Fruit fly (Drosophila melanogaster) whole organism, prepupa: ENCODE results near the gene SdhBL.
A peak's percentile ranks its signal among the peaks of the same experiment; 100 is the strongest.

Experiments used
- Blimp-1 ChIP-seq: fragments of 200-800 bp; sonication (Bioruptor generic); optimal IDR thresholded peaks from 3 replicates; lab custom pipeline; 2017; ENCODE audit warnings: missing biosample characterization, missing genetic modification characterization, mild to moderate bottlenecking, moderate library complexity, missing genetic modification reagents
- CG10669 ChIP-seq: fragments of 200-800 bp; sonication (Bioruptor generic); optimal IDR thresholded peaks from 3 replicates; lab custom pipeline; 2018; ENCODE audit warnings: missing biosample characterization, mild to moderate bottlenecking, missing genetic modification characterization, moderate library complexity
- CG11762 ChIP-seq: fragments of 200-800 bp; sonication (Bioruptor generic); optimal IDR thresholded peaks from 3 replicates; lab custom pipeline; 2016; ENCODE audit warnings: missing biosample characterization, missing genetic modification characterization; ENCODE audit not compliant: insufficient read depth
- CG15336 ChIP-seq: fragments of 200-800 bp; sonication (Bioruptor generic); IDR thresholded peaks from 2 replicates; pipeline ENCODE4 v1.3.6; 2022; ENCODE audit warnings: missing biosample characterization, missing genetic modification characterization
- CG16779 ChIP-seq: fragments of 200-800 bp; sonication (Bioruptor generic); optimal IDR thresholded peaks from 3 replicates; lab custom pipeline; 2017; ENCODE audit warnings: missing biosample characterization, mild to moderate bottlenecking, missing genetic modification characterization
- CG31627 ChIP-seq: fragments of 200-800 bp; sonication (Bioruptor generic); optimal IDR thresholded peaks from 3 replicates; lab custom pipeline; 2016; ENCODE audit warnings: missing biosample characterization, missing genetic modification characterization
- CG32006 ChIP-seq: fragments of 200-800 bp; sonication (Bioruptor generic); optimal IDR thresholded peaks from 3 replicates; lab custom pipeline; 2017; ENCODE audit warnings: missing biosample characterization, mild to moderate bottlenecking, missing genetic modification characterization
- CG34406 ChIP-seq: fragments of 200-800 bp; sonication (Bioruptor generic); optimal IDR thresholded peaks from 3 replicates; lab custom pipeline; 2016; ENCODE audit warnings: missing biosample characterization, missing genetic modification characterization
- CG3919 ChIP-seq: fragments of 200-800 bp; sonication (Bioruptor generic); optimal IDR thresholded peaks from 3 replicates; lab custom pipeline; 2016; ENCODE audit warnings: missing biosample characterization, missing genetic modification characterization
- CG4318 ChIP-seq: fragments of 200-800 bp; sonication (Bioruptor generic); optimal IDR thresholded peaks from 3 replicates; lab custom pipeline; 2017; ENCODE audit warnings: missing biosample characterization, mild to moderate bottlenecking, missing genetic modification characterization
- CG6163 ChIP-seq: fragments of 200-800 bp; sonication (Bioruptor generic); IDR thresholded peaks from 3 replicates; pipeline ENCODE4 v1.3.6; 2022; ENCODE audit warnings: missing biosample characterization, missing genetic modification characterization
- CG6808 ChIP-seq: fragments of 200-800 bp; sonication (Bioruptor generic); optimal IDR thresholded peaks from 3 replicates; lab custom pipeline; 2017; ENCODE audit warnings: missing biosample characterization, missing genetic modification characterization, mild to moderate bottlenecking, moderate library complexity, missing genetic modification reagents
- CG7368 ChIP-seq: fragments of 200-800 bp; sonication (Bioruptor generic); optimal IDR thresholded peaks from 3 replicates; lab custom pipeline; 2016; ENCODE audit warnings: missing biosample characterization, missing genetic modification characterization
- CG8119 ChIP-seq: fragments of 200-800 bp; sonication (Bioruptor generic); IDR thresholded peaks from 3 replicates; pipeline ENCODE4 v1.3.6; 2022; ENCODE audit warnings: missing biosample characterization, missing genetic modification characterization
- CG8319 ChIP-seq: fragments of 200-800 bp; sonication (Bioruptor generic); optimal IDR thresholded peaks from 3 replicates; lab custom pipeline; 2016; ENCODE audit warnings: missing biosample characterization, missing genetic modification characterization
- CG8632 ChIP-seq: fragments of 200-800 bp; sonication (Bioruptor generic); optimal IDR thresholded peaks from 3 replicates; lab custom pipeline; 2016; ENCODE audit warnings: missing biosample characterization, missing genetic modification characterization
- Eip78C ChIP-seq: fragments of 200-800 bp; sonication (Bioruptor generic); peaks from one replicate; lab custom pipeline; 2016; ENCODE audit warnings: missing biosample characterization, missing genetic modification characterization
- Ets21C ChIP-seq: fragments of 200-800 bp; sonication (Bioruptor generic); optimal IDR thresholded peaks from 3 replicates; lab custom pipeline; 2016; ENCODE audit warnings: missing biosample characterization, missing genetic modification characterization
- Ets96B ChIP-seq: fragments of 200-800 bp; optimal IDR thresholded peaks from 2 replicates; lab custom pipeline; 2019; ENCODE audit warnings: missing biosample characterization, mild to moderate bottlenecking, missing genetic modification characterization, moderate library complexity
- Gug ChIP-seq: fragments of 200-800 bp; sonication (Bioruptor generic); IDR thresholded peaks from 2 replicates; pipeline ENCODE4 v1.3.6; 2022; ENCODE audit warnings: missing biosample characterization, missing genetic modification characterization
- Hr38 ChIP-seq: sonication (Bioruptor generic); optimal IDR thresholded peaks from 2 replicates; lab custom pipeline; 2016; ENCODE audit warnings: missing biosample characterization, missing genetic modification characterization
- Hr4 ChIP-seq: fragments of 200-800 bp; sonication (Bioruptor generic); optimal IDR thresholded peaks from 3 replicates; lab custom pipeline; 2016; ENCODE audit warnings: missing biosample characterization, missing genetic modification characterization
- Lpt ChIP-seq: fragments of 200-800 bp; sonication (Bioruptor generic); optimal IDR thresholded peaks from 3 replicates; lab custom pipeline; 2016; ENCODE audit warnings: missing biosample characterization, missing genetic modification characterization
- Met ChIP-seq: fragments of 200-800 bp; sonication (Bioruptor generic); optimal IDR thresholded peaks from 3 replicates; lab custom pipeline; 2016; ENCODE audit warnings: missing biosample characterization, missing genetic modification characterization
- OdsH ChIP-seq: fragments of 200-800 bp; sonication (Bioruptor generic); optimal IDR thresholded peaks from 3 replicates; lab custom pipeline; 2016; ENCODE audit warnings: missing biosample characterization, missing genetic modification characterization
- Sox15 ChIP-seq: fragments of 200-800 bp; sonication (Bioruptor generic); optimal IDR thresholded peaks from 3 replicates; lab custom pipeline; 2016; ENCODE audit warnings: missing biosample characterization, missing genetic modification characterization
- acj6 ChIP-seq: fragments of 200-800 bp; sonication (Bioruptor generic); optimal IDR thresholded peaks from 3 replicates; lab custom pipeline; 2016; ENCODE audit warnings: missing biosample characterization, missing genetic modification characterization
- dac ChIP-seq: fragments of 200-800 bp; sonication (Bioruptor generic); optimal IDR thresholded peaks from 2 replicates; lab custom pipeline; 2017; ENCODE audit warnings: missing biosample characterization, mild to moderate bottlenecking, missing genetic modification characterization
- dsx ChIP-seq: fragments of 200-800 bp; optimal IDR thresholded peaks from 3 replicates; lab custom pipeline; 2019; ENCODE audit warnings: missing biosample characterization, mild to moderate bottlenecking, missing genetic modification characterization, moderate library complexity; ENCODE audit not compliant: poor library complexity, severe bottlenecking
- eg ChIP-seq: fragments of 200-800 bp; sonication (Bioruptor generic); IDR thresholded peaks from 3 replicates; pipeline ENCODE4 v1.3.6; 2022; ENCODE audit warnings: missing biosample characterization, missing genetic modification characterization
- esn ChIP-seq: fragments of 200-800 bp; sonication (Bioruptor generic); optimal IDR thresholded peaks from 2 replicates; lab custom pipeline; 2016; ENCODE audit warnings: missing biosample characterization, mild to moderate bottlenecking, missing genetic modification characterization, moderate library complexity
- fd59A ChIP-seq: fragments of 200-800 bp; sonication (Bioruptor generic); optimal IDR thresholded peaks from 2 replicates; lab custom pipeline; 2017; ENCODE audit warnings: missing biosample characterization, mild to moderate bottlenecking, missing genetic modification characterization, missing genetic modification reagents
- fd85E ChIP-seq: fragments of 200-800 bp; sonication (Bioruptor generic); optimal IDR thresholded peaks from 3 replicates; lab custom pipeline; 2016; ENCODE audit warnings: missing biosample characterization, missing genetic modification characterization
- fkh ChIP-seq: fragments of 200-800 bp; sonication (Bioruptor generic); optimal IDR thresholded peaks from 3 replicates; lab custom pipeline; 2017; ENCODE audit warnings: missing biosample characterization, mild to moderate bottlenecking, missing genetic modification characterization, moderate library complexity
- net ChIP-seq: fragments of 200-800 bp; sonication (Bioruptor generic); optimal IDR thresholded peaks from 3 replicates; lab custom pipeline; 2016; ENCODE audit warnings: missing biosample characterization, missing genetic modification characterization
- pdm3 ChIP-seq: fragments of 200-800 bp; sonication (Bioruptor generic); optimal IDR thresholded peaks from 3 replicates; lab custom pipeline; 2016; ENCODE audit warnings: missing biosample characterization, missing genetic modification characterization
- salr ChIP-seq, 2 experiments: fragments of 200-800 bp; sonication (Bioruptor generic); optimal IDR thresholded peaks; 3 replicates each; lab custom pipeline; 2016 to 2018; ENCODE audit warnings: missing biosample characterization in 2 of 2, missing genetic modification characterization in 2 of 2, mild to moderate bottlenecking in 1 of 2
- svp ChIP-seq: fragments of 200-800 bp; sonication (Bioruptor generic); peaks from one replicate; lab custom pipeline; 2016; ENCODE audit warnings: missing biosample characterization, missing genetic modification characterization
- topi ChIP-seq: fragments of 200-800 bp; sonication (Bioruptor generic); optimal IDR thresholded peaks from 3 replicates; lab custom pipeline; 2016; ENCODE audit warnings: missing biosample characterization, missing genetic modification characterization
- vri ChIP-seq: fragments of 200-800 bp; sonication (Bioruptor generic); optimal IDR thresholded peaks from 3 replicates; lab custom pipeline; 2016; ENCODE audit warnings: missing biosample characterization, mild to moderate bottlenecking, missing genetic modification characterization

The SdhBL gene

DNA sequence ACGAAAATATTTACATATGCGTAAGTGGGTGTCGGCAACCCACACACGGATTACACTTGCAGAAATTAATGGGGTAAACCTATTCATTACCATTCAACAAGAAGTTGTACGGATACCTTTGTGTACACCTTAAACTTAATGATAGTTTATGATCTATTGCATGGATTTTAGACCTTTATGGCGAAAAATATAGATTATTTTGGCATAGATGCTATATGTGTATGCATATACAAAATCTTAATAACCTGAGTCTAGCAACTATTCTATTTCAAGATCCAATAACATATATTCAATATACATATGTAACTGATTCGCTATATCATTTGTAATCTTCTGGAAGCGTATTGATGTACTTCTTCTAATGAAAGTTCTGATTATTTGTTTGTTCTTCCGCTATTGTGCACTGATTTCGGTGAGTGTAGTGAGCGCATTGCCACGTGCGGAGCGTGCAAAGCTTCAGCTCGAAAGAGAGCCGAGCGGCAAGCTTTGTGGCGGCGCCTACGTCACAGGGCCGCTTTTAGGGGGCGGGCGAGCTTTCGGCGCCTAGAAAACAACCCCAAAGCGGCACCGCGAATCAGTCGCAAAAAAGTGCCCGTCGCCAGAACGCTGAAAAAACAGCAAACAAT, 5.7 kb downstream of the SdhBL start, which contains the start of gene CG7378:
TSS of gene CG7378 (plus strand) at position 576 of the 626 bp plus-strand sequence.
- TF ChIP-seq Ets21C (GFP tag; lab: Kevin White, UChicago) (no peak), CG31627 (GFP tag; lab: Kevin White, UChicago) (no peak), esn (GFP tag; lab: Kevin White, UChicago) (no peak), dsx (no peak), fd59A (no peak), dac (GFP tag; lab: Kevin White, UChicago) (no peak), CG3919 (GFP tag; lab: Kevin White, UChicago) (no peak), acj6 (no peak), fd85E (GFP tag; lab: Kevin White, UChicago) (no peak), OdsH (GFP tag; lab: Kevin White, UChicago) (no peak), CG8319 (GFP tag; lab: Kevin White, UChicago) (no peak), CG10669 (no peak), eg (GFP tag; lab: Robert Waterston, UW) (peak; percentile 5; the same call in 1 of the 3 replicates), Eip78C (GFP tag; lab: Kevin White, UChicago) (peak; percentile 89), CG11762 (GFP tag; lab: Kevin White, UChicago) (no peak), CG32006 (GFP tag; lab: Kevin White, UChicago) (peak; percentile 41), salr (GFP tag; optimal IDR thresholded peaks at IDR 0.05; lab: Kevin White, UChicago) (no peak), Gug (no peak), Blimp-1 (no peak), net (GFP tag; lab: Kevin White, UChicago) (no peak), CG6808 (GFP tag; lab: Kevin White, UChicago) (no peak), fkh (GFP tag; lab: Kevin White, UChicago) (peak; percentile 63), Sox15 (GFP tag; lab: Kevin White, UChicago) (no peak), Ets96B (tag; lab: Kevin White, UChicago) (no peak), Hr4 (peak; percentile 35), CG8119 (GFP tag; lab: Robert Waterston, UW) (no peak)

DNA sequence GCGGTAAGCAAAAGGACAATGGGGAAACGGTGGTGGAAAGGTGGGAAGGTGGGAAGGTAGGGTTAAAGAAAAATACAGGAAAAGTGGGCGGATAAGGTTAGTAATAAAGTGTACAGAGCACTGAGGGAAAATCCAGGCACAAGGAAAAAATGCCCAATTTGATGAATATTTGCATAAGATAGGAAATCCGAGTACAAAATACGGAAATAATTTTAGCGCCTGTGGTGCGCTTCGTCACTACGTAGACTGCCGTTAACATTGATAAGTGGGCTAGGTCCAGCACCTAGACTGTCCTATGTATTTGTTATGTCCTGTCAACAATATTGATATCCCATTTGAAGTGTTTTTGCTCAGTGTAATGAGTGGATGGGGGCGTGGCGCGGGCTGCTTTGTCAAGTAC, 6.7 kb downstream of the SdhBL start:
- no peak for TF ChIP-seq svp (GFP tag; lab: Kevin White, UChicago)
- TF ChIP-seq topi (GFP tag; lab: Kevin White, UChicago) = no peak
- TF ChIP-seq CG8632 (GFP tag; lab: Kevin White, UChicago) = no peak
- no peak for TF ChIP-seq Gug
- no peak for TF ChIP-seq Hr38
- TF ChIP-seq CG3919 (GFP tag; lab: Kevin White, UChicago) = no peak
- TF ChIP-seq, all 60 proteins: peak for 0

DNA sequence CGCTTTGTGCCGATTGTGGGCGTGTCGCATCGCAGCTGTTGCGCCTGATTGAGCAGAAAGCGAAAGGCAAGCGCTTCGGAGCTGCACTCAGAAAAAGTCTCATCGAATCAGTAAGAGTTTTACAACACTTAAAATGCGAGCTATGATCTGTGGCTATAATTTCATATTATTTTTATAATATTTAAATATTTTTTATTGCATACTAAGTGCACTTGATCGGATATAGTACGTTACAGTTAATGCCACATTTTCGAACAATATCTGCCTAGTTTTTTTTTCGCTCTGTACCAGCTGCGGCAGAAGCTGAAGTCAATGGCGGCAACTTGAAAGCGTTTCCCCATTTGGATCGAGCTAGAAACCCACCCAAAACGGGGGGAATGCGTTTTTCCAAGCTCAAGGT, 8.6 kb downstream of the SdhBL start:
- TF ChIP-seq CG32006 (GFP tag; lab: Kevin White, UChicago) (peak; percentile 21), CG15336 (GFP tag; lab: Robert Waterston, UW) (0 out of 2 replicates have a peak, but pooled peaks have one; percentile 29), CG6163 (GFP tag; lab: Robert Waterston, UW) (0 out of 3 replicates have a peak, but pooled peaks have one; percentile 23), topi (GFP tag; lab: Kevin White, UChicago) (no peak), Eip78C (GFP tag; lab: Kevin White, UChicago) (peak; percentile 53), eg (GFP tag; lab: Robert Waterston, UW) (0 out of 3 replicates have a peak, but pooled peaks have one; percentile 10)
- TF ChIP-seq, all 60 proteins: peak for 5

DNA sequence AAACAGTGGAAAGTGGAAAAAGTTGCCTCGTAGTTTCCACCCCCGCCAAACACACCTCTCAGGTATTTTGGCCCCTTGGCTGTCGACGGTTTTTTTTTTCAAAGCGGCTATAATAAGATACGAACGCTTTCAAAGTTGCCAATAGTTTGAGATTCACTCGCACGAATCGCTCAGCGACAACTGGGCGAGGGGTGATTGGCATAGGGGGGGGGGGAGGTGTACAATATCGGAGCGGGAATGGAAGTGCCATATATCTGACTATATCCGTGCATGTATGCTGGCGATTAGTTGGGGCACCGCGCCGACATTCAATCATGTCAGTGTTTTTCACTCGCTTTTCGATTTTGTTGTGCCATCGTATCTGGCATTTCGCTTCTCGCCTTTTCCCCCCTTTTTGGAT, 10.9 kb downstream of the SdhBL start:
- no peak for TF ChIP-seq CG4318 (GFP tag; lab: Kevin White, UChicago)
- no peak for TF ChIP-seq Ets21C (GFP tag; lab: Kevin White, UChicago)
- no peak for TF ChIP-seq pdm3 (GFP tag; lab: Kevin White, UChicago)
- no peak for TF ChIP-seq vri (GFP tag; lab: Kevin White, UChicago)
- TF ChIP-seq fkh (GFP tag; lab: Kevin White, UChicago) = no peak
- no peak for TF ChIP-seq CG3919 (GFP tag; lab: Kevin White, UChicago)
- no peak for TF ChIP-seq esn (GFP tag; lab: Kevin White, UChicago)
- TF ChIP-seq Met (GFP tag; lab: Kevin White, UChicago) = no peak
- TF ChIP-seq CG8632 (GFP tag; lab: Kevin White, UChicago) = no peak
- no peak for TF ChIP-seq CG7368 (GFP tag; lab: Kevin White, UChicago)
- TF ChIP-seq eg (GFP tag; lab: Robert Waterston, UW) = no peak
- no peak for TF ChIP-seq topi (GFP tag; lab: Kevin White, UChicago)
- TF ChIP-seq CG34406 (GFP tag; lab: Kevin White, UChicago) = no peak
- TF ChIP-seq CG8319 (GFP tag; lab: Kevin White, UChicago) = no peak
- TF ChIP-seq CG16779 (tag; lab: Kevin White, UChicago) = no peak
- TF ChIP-seq CG15336 (GFP tag; lab: Robert Waterston, UW) = no peak
- TF ChIP-seq Lpt (GFP tag; lab: Kevin White, UChicago) = no peak
